Worm (Caenorhabditis elegans) whole organism, L1 larva: ENCODE measurements around the gene slo-2.
"Not testable (repeated sequence)": the region's sequence is repeated elsewhere in the genome, so short reads cannot be mapped to it uniquely, and the experiment has no call there.

Source experiments
- C04F5.9 ChIP-seq: sonication (generic microtip); optimal IDR thresholded peaks from 2 replicates; lab custom pipeline; 2016; ENCODE audit warnings: missing genetic modification characterization, missing compliant biosample characterization
- C16A3.4 ChIP-seq: fragments of 150-350 bp; optimal IDR thresholded peaks from 2 replicates; lab custom pipeline; 2014; ENCODE audit warnings: missing biosample characterization, missing genetic modification characterization
- F16B12.6 ChIP-seq: fragments of 150-350 bp; optimal IDR thresholded peaks from 2 replicates; lab custom pipeline; 2014; ENCODE audit warnings: missing biosample characterization, missing genetic modification characterization
- Y116A8C.19 ChIP-seq: sonication (generic microtip); optimal IDR thresholded peaks from 2 replicates; lab custom pipeline; 2016; ENCODE audit warnings: missing compliant biosample characterization, missing genetic modification characterization, borderline replicate concordance
- alr-1 ChIP-seq: fragments of 200-800 bp; sonication (Bioruptor generic); optimal IDR thresholded peaks from 2 replicates; lab custom pipeline; 2018; ENCODE audit warnings: borderline replicate concordance, mild to moderate bottlenecking, missing genetic modification characterization, missing compliant biosample characterization
- aly-2 ChIP-seq: fragments of 150-350 bp; optimal IDR thresholded peaks from 2 replicates; lab custom pipeline; 2014; ENCODE audit warnings: missing biosample characterization, missing genetic modification characterization
- ceh-88 ChIP-seq: fragments of 200-800 bp; sonication (Bioruptor generic); IDR thresholded peaks from 2 replicates; pipeline ENCODE4 v1.3.6; 2022; ENCODE audit warnings: missing genetic modification characterization, missing compliant biosample characterization
- ceh-90 ChIP-seq: sonication (generic microtip); optimal IDR thresholded peaks from 2 replicates; lab custom pipeline; 2016; ENCODE audit warnings: missing genetic modification characterization, missing compliant biosample characterization
- dsc-1 ChIP-seq: sonication (generic microtip); optimal IDR thresholded peaks from 2 replicates; lab custom pipeline; 2016; ENCODE audit warnings: mild to moderate bottlenecking, missing genetic modification characterization, missing compliant biosample characterization
- efl-3 ChIP-seq: fragments of 200-800 bp; sonication (Bioruptor generic); optimal IDR thresholded peaks from 2 replicates; lab custom pipeline; 2018; ENCODE audit warnings: mild to moderate bottlenecking, missing genetic modification characterization, missing compliant biosample characterization
- elt-2 ChIP-seq: sonication (generic microtip); optimal IDR thresholded peaks from 2 replicates; lab custom pipeline; 2016; ENCODE audit warnings: missing genetic modification characterization, mild to moderate bottlenecking, inconsistent platforms, missing compliant biosample characterization, missing genetic modification reagents
- ets-5 ChIP-seq: fragments of 200-800 bp; sonication (Bioruptor generic); IDR thresholded peaks from 2 replicates; pipeline ENCODE4 v1.3.6; 2022; ENCODE audit warnings: missing genetic modification characterization, missing compliant biosample characterization
- fkh-10 ChIP-seq: sonication (generic microtip); optimal IDR thresholded peaks from 2 replicates; lab custom pipeline; 2017; ENCODE audit warnings: missing biosample characterization, missing genetic modification reagents, missing genetic modification characterization
- fos-1 ChIP-seq: fragments of 150-350 bp; optimal IDR thresholded peaks from 2 replicates; lab custom pipeline; 2014; ENCODE audit warnings: missing biosample characterization, missing genetic modification characterization
- grh-1 ChIP-seq: fragments of 200-800 bp; sonication (Bioruptor generic); IDR thresholded peaks from 2 replicates; pipeline ENCODE4 v1.3.6; 2022; ENCODE audit warnings: missing genetic modification reagents, missing genetic modification characterization, missing compliant biosample characterization
- hpl-2 ChIP-seq: fragments of 150-350 bp; optimal IDR thresholded peaks from 2 replicates; lab custom pipeline; 2014; ENCODE audit warnings: missing biosample characterization, missing genetic modification reagents, missing genetic modification characterization
- isw-1 ChIP-seq: fragments of 200-800 bp; sonication (Bioruptor generic); IDR thresholded peaks from 2 replicates; pipeline ENCODE4 v1.3.6; 2022; ENCODE audit warnings: missing genetic modification characterization, missing compliant biosample characterization
- jun-1 ChIP-seq: fragments of 150-350 bp; optimal IDR thresholded peaks from 2 replicates; lab custom pipeline; 2014; ENCODE audit warnings: missing biosample characterization, missing genetic modification reagents, missing genetic modification characterization
- lin-14 ChIP-seq: fragments of 200-800 bp; sonication (Bioruptor generic); optimal IDR thresholded peaks from 2 replicates; lab custom pipeline; 2018; ENCODE audit warnings: mild to moderate bottlenecking, missing genetic modification characterization, moderate library complexity, missing compliant biosample characterization
- lin-15B ChIP-seq: fragments of 150-350 bp; sonication (generic microtip); optimal IDR thresholded peaks from 3 replicates; lab custom pipeline; 2014; ENCODE audit warnings: missing biosample characterization, missing genetic modification characterization
- lin-39 ChIP-seq: fragments of 150-350 bp; optimal IDR thresholded peaks from 2 replicates; lab custom pipeline; 2014; ENCODE audit warnings: missing biosample characterization, missing genetic modification reagents, missing genetic modification characterization
- lir-3 ChIP-seq: sonication (generic microtip); optimal IDR thresholded peaks from 2 replicates; lab custom pipeline; 2016; ENCODE audit warnings: mild to moderate bottlenecking, missing genetic modification characterization, moderate library complexity, missing compliant biosample characterization; ENCODE audit not compliant: poor library complexity
- nhr-20 ChIP-seq: sonication (generic microtip); optimal IDR thresholded peaks from 2 replicates; lab custom pipeline; 2016; ENCODE audit warnings: mild to moderate bottlenecking, missing genetic modification characterization, missing compliant biosample characterization
- nhr-47 ChIP-seq: sonication (generic microtip); optimal IDR thresholded peaks from 2 replicates; lab custom pipeline; 2016; ENCODE audit warnings: mild to moderate bottlenecking, missing genetic modification characterization, moderate library complexity, missing compliant biosample characterization
- nhr-71 ChIP-seq: sonication (generic microtip); optimal IDR thresholded peaks from 2 replicates; lab custom pipeline; 2016; ENCODE audit warnings: mild to moderate bottlenecking, missing genetic modification characterization, moderate library complexity, missing compliant biosample characterization
- nhr-76 ChIP-seq: sonication (generic microtip); optimal IDR thresholded peaks from 2 replicates; lab custom pipeline; 2017; ENCODE audit warnings: missing biosample characterization, missing genetic modification characterization
- nhr-84 ChIP-seq: sonication (generic microtip); optimal IDR thresholded peaks from 2 replicates; lab custom pipeline; 2017; ENCODE audit warnings: missing biosample characterization, missing genetic modification characterization
- nhr-85 ChIP-seq: sonication (generic microtip); peaks from one replicate; lab custom pipeline; 2016; ENCODE audit warnings: missing genetic modification characterization, inconsistent platforms, missing compliant biosample characterization
- pax-3 ChIP-seq: fragments of 200-800 bp; sonication (Bioruptor generic); optimal IDR thresholded peaks from 2 replicates; lab custom pipeline; 2018; ENCODE audit warnings: mild to moderate bottlenecking, missing genetic modification characterization, moderate library complexity, missing compliant biosample characterization
- snpc-4 ChIP-seq: fragments of 150-350 bp; optimal IDR thresholded peaks from 2 replicates; lab custom pipeline; 2014; ENCODE audit warnings: missing biosample characterization, missing genetic modification characterization
- snu-23 ChIP-seq: sonication (generic microtip); optimal IDR thresholded peaks from 2 replicates; lab custom pipeline; 2016; ENCODE audit warnings: missing genetic modification characterization, missing compliant biosample characterization
- swsn-7 ChIP-seq: sonication (generic microtip); optimal IDR thresholded peaks from 2 replicates; lab custom pipeline; 2016; ENCODE audit warnings: missing genetic modification characterization, missing compliant biosample characterization
- tlp-1 ChIP-seq: fragments of 150-350 bp; optimal IDR thresholded peaks from 2 replicates; lab custom pipeline; 2014; ENCODE audit warnings: missing biosample characterization, missing genetic modification characterization
- unc-30 ChIP-seq: sonication (generic microtip); optimal IDR thresholded peaks from 2 replicates; lab custom pipeline; 2017; ENCODE audit warnings: missing biosample characterization, missing genetic modification characterization
- unc-98 ChIP-seq: fragments of 200-800 bp; sonication (Bioruptor generic); IDR thresholded peaks from 2 replicates; pipeline ENCODE4 v1.3.6; 2022; ENCODE audit warnings: missing genetic modification characterization, missing compliant biosample characterization
- vab-15 ChIP-seq: sonication (generic microtip); optimal IDR thresholded peaks from 2 replicates; lab custom pipeline; 2017; ENCODE audit warnings: missing genotype, mild to moderate bottlenecking, missing genetic modification characterization, missing compliant biosample characterization
- xbp-1 ChIP-seq: sonication (generic microtip); optimal IDR thresholded peaks from 2 replicates; lab custom pipeline; 2016; ENCODE audit warnings: missing genetic modification characterization, missing compliant biosample characterization
- zag-1 ChIP-seq: fragments of 150-350 bp; optimal IDR thresholded peaks from 2 replicates; lab custom pipeline; 2014; ENCODE audit warnings: missing biosample characterization, missing genetic modification characterization
- zip-4 ChIP-seq: fragments of 200-800 bp; sonication (Bioruptor generic); optimal IDR thresholded peaks from 2 replicates; lab custom pipeline; 2018; ENCODE audit warnings: mild to moderate bottlenecking, missing genetic modification characterization, moderate library complexity, missing compliant biosample characterization

Gene slo-2

DNA sequence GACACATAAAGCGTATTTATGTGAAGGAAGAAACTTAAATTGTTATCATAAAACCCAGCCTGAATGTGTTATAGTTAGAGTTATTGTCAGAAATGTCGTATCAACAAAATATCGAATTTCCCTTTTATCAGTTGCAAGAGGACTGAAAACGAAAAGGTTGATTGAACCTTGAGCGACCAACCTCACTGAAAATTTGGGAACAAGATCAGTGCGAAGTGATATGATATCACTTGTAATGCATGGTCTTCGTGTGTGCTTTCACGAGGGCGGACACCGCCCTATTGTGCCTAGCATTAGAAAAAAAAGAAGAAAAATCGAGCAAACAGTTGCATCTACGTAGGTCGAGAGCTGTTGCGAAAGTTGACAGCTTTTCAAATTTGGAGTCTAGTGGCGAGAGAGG, 42.0 kb upstream of the slo-2 start:
- TF ChIP-seq nhr-71 (tag; lab: Kevin White, UChicago) (peak; percentile 4), hpl-2 (GFP tag; lab: Kevin White, UChicago) (no peak), lin-14 (GFP tag; lab: Kevin White, UChicago) (peak; percentile 16), alr-1 (tag; lab: Kevin White, UChicago) (no peak), snu-23 (GFP tag; lab: Kevin White, UChicago) (no peak), C04F5.9 (tag; lab: Kevin White, UChicago) (no peak), fos-1 (no peak), efl-3 (GFP tag; lab: Kevin White, UChicago) (no peak), vab-15 (no peak), ceh-90 (tag; lab: Kevin White, UChicago) (no peak), elt-2 (peak; percentile 93)
- TF ChIP-seq, all 84 proteins: peak for 3

DNA sequence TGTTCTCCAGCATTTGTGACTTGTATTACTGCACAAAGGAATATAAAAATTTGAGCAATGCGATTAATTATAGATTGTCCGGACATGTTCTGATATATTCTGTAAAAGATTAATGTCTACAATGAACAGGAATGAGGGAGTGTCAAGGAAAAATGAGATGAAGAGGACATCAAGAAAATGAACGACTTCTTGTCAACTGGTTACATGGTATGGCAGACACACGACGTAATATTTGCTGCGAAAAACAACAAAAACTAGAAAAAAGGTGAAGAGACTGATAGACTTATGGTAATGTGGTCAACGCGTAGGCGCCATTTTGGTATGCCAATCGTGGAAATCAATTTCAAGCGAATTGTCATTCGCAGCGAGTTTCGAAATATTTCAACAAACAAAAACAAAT, 40.8 kb upstream of the slo-2 start, which contains the start of gene igeg-2:
TSS of gene igeg-2 (minus strand) at position 101 of the 400 bp plus-strand sequence.
- no peak for TF ChIP-seq fkh-10
- no peak for TF ChIP-seq lin-15B
- no peak for TF ChIP-seq hpl-2 (GFP tag; lab: Kevin White, UChicago)
- no peak for TF ChIP-seq ceh-88
- no peak for TF ChIP-seq elt-2
- TF ChIP-seq nhr-84 (tag; lab: Kevin White, UChicago) = no peak
- no peak for TF ChIP-seq grh-1
- no peak for TF ChIP-seq pax-3 (tag; lab: Kevin White, UChicago)
- no peak for TF ChIP-seq C16A3.4 (tag; lab: Kevin White, UChicago)
- no peak for TF ChIP-seq snu-23 (GFP tag; lab: Kevin White, UChicago)
- no peak for TF ChIP-seq Y116A8C.19 (tag; lab: Kevin White, UChicago)
- no peak for TF ChIP-seq unc-98 (GFP tag; lab: Robert Waterston, UW)
- TF ChIP-seq xbp-1 (tag; lab: Kevin White, UChicago) = no peak
- no peak for TF ChIP-seq unc-30
- no peak for TF ChIP-seq C04F5.9 (tag; lab: Kevin White, UChicago)

DNA sequence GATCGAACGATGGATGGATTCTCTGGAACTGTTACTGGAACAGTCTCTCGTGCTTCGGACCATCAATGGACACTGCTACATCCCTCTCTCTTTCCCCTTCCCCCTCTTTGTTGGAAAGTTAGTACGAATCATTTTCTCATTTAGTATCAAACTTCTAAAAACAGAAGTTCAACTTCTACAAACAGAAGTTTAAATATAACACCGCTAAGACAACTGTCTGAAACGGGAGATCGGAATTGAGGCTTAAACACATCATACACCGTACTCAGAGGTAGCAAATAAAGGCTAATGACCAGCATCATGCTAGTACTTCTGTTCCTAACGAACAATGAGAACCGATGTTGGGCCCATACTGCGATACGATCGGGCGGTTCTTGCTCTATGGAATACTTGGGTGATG, 34.0 kb upstream of the slo-2 start, which contains the start of gene F46C3.7:
TSS of gene F46C3.7 (plus strand) at position 301 of the 400 bp plus-strand sequence.
- TF ChIP-seq aly-2 (tag; lab: Kevin White, UChicago); lin-39; fkh-10: not testable (repeated sequence)
- TF ChIP-seq, all 84 proteins: peak for 0; not testable (repeated sequence) for 84

DNA sequence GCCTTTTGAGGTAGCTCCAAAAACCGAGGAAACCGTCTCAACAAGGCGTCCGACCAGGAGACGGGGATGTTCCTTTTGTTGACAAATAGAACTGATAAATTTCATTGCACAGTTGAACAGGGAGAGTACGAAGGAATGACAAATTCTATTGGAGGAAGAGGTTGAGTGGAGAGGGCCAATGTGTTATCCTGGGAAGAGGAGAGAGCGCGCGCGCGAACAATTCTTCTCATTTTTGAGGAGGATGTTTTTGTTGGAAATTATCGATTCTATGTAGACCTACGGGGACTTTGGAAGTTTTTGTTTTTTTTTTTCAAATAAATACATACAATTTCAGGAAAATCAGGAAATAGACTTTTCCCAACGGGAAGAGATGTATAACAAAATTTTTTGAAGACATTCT, 32.0 kb upstream of the slo-2 start:
- no peak for TF ChIP-seq nhr-84 (tag; lab: Kevin White, UChicago)
- no peak for TF ChIP-seq swsn-7 (tag; lab: Kevin White, UChicago)
- no peak for TF ChIP-seq tlp-1
- TF ChIP-seq snpc-4 = no peak
- TF ChIP-seq nhr-76 (tag; lab: Kevin White, UChicago) = no peak

DNA sequence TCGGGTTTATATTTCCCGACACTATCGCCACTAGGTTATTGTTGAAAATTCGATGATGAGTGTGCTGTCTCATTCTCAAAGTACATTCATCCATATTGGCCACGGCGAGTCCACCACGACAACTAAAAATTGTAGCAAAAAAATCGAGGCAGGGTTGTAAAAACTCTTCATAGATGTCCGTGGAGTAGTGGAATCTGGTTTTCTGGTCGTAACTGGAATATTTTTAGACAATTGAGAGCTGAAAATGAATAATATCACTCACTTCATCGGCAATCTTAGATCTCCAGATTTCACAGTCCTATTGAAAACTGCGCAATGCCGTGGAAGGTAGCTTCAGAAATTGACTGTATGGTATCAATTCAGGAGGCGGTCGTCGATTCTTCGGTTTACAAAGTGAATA, 29.8 kb upstream of the slo-2 start:
- TF ChIP-seq dsc-1 (tag; lab: Kevin White, UChicago) (no peak), nhr-47 (tag; lab: Kevin White, UChicago) (no peak), zag-1 (tag; lab: Kevin White, UChicago) (no peak), alr-1 (tag; lab: Kevin White, UChicago) (no peak), F16B12.6 (no peak), Y116A8C.19 (tag; lab: Kevin White, UChicago) (no peak), fos-1 (no peak), nhr-85 (no peak), zip-4 (GFP tag; lab: Kevin White, UChicago) (no peak), aly-2 (tag; lab: Kevin White, UChicago) (no peak), jun-1 (tag; lab: Kevin White, UChicago) (no peak), vab-15 (no peak), efl-3 (GFP tag; lab: Kevin White, UChicago) (no peak), lir-3 (tag; lab: Kevin White, UChicago) (no peak), ets-5 (GFP tag; lab: Robert Waterston, UW) (no peak), hpl-2 (GFP tag; lab: Kevin White, UChicago) (no peak), nhr-20 (tag; lab: Kevin White, UChicago) (no peak), isw-1 (GFP tag; lab: Robert Waterston, UW) (no peak), grh-1 (no peak)
